Worm (Caenorhabditis elegans) whole organism, late embryonic: Measurements from ENCODE around the gene str-9.

Experiments used
- C08G9.2 ChIP-seq: sonication (generic microtip); optimal IDR thresholded peaks from 2 replicates; lab custom pipeline; 2016; ENCODE audit warnings: mild to moderate bottlenecking, missing genetic modification characterization, moderate library complexity, missing compliant biosample characterization
- C38D4.7 ChIP-seq: fragments of 200-800 bp; sonication (Bioruptor generic); optimal IDR thresholded peaks from 2 replicates; lab custom pipeline; 2018; ENCODE audit warnings: mild to moderate bottlenecking, missing genetic modification characterization, moderate library complexity, missing compliant biosample characterization
- F13H6.1 ChIP-seq: sonication (generic microtip); optimal IDR thresholded peaks from 2 replicates; lab custom pipeline; 2016; ENCODE audit warnings: missing genetic modification characterization, missing compliant biosample characterization
- T23F11.4 ChIP-seq: fragments of 200-800 bp; sonication (Bioruptor generic); optimal IDR thresholded peaks from 2 replicates; lab custom pipeline; 2018; ENCODE audit warnings: mild to moderate bottlenecking, missing genetic modification characterization, missing compliant biosample characterization
- Y22D7AL.16 ChIP-seq: sonication (generic microtip); optimal IDR thresholded peaks from 2 replicates; lab custom pipeline; 2016; ENCODE audit warnings: missing genetic modification characterization, missing compliant biosample characterization
- ama-1 ChIP-seq: fragments of 150-350 bp; optimal IDR thresholded peaks from 2 replicates; lab custom pipeline; 2014
- ceh-14 ChIP-seq: sonication (generic microtip); optimal IDR thresholded peaks from 2 replicates; lab custom pipeline; 2016; ENCODE audit warnings: missing genotype, missing genetic modification characterization, missing compliant biosample characterization
- ceh-2 ChIP-seq: sonication (generic microtip); optimal IDR thresholded peaks from 2 replicates; lab custom pipeline; 2016; ENCODE audit warnings: missing genotype, missing genetic modification characterization, missing compliant biosample characterization
- ceh-22 ChIP-seq: sonication (generic microtip); optimal IDR thresholded peaks from 2 replicates; lab custom pipeline; 2017; ENCODE audit warnings: missing biosample characterization, missing genetic modification characterization
- ceh-24 ChIP-seq: sonication (generic microtip); optimal IDR thresholded peaks from 2 replicates; lab custom pipeline; 2016; ENCODE audit warnings: mild to moderate bottlenecking, missing genetic modification characterization, missing compliant biosample characterization
- ceh-30 ChIP-seq: fragments of 150-350 bp; optimal IDR thresholded peaks from 2 replicates; lab custom pipeline; 2014; ENCODE audit warnings: missing biosample characterization, missing genetic modification characterization
- ceh-31 ChIP-seq: sonication (generic microtip); optimal IDR thresholded peaks from 2 replicates; lab custom pipeline; 2016; ENCODE audit warnings: missing genetic modification characterization, missing compliant biosample characterization
- ceh-48 ChIP-seq: sonication (generic microtip); optimal IDR thresholded peaks from 2 replicates; lab custom pipeline; 2016; ENCODE audit warnings: missing genetic modification characterization, inconsistent platforms, missing compliant biosample characterization
- ceh-6 ChIP-seq: fragments of 200-800 bp; sonication (Bioruptor generic); optimal IDR thresholded peaks from 2 replicates; lab custom pipeline; 2018; ENCODE audit warnings: mild to moderate bottlenecking, missing genetic modification characterization, missing compliant biosample characterization
- ceh-9 ChIP-seq: sonication (generic microtip); optimal IDR thresholded peaks from 2 replicates; lab custom pipeline; 2016; ENCODE audit warnings: mild to moderate bottlenecking, missing genetic modification characterization, inconsistent platforms, missing compliant biosample characterization
- dve-1 ChIP-seq: sonication (generic microtip); optimal IDR thresholded peaks from 2 replicates; lab custom pipeline; 2017; ENCODE audit warnings: antibody characterized with exemption, mild to moderate bottlenecking, missing genetic modification characterization, missing compliant biosample characterization
- elt-2 ChIP-seq: sonication (generic microtip); optimal IDR thresholded peaks from 2 replicates; lab custom pipeline; 2016; ENCODE audit warnings: missing genetic modification reagents, missing genetic modification characterization, missing compliant biosample characterization
- elt-4 ChIP-seq: sonication (generic microtip); optimal IDR thresholded peaks from 2 replicates; lab custom pipeline; 2016; ENCODE audit warnings: missing genetic modification characterization, missing compliant biosample characterization
- ets-4 ChIP-seq: sonication (generic microtip); optimal IDR thresholded peaks from 2 replicates; lab custom pipeline; 2016; ENCODE audit warnings: missing genetic modification characterization, missing compliant biosample characterization
- eyg-1 ChIP-seq: sonication (generic microtip); optimal IDR thresholded peaks from 2 replicates; lab custom pipeline; 2016; ENCODE audit warnings: missing genotype, missing genetic modification characterization, missing compliant biosample characterization
- fkh-10 ChIP-seq: fragments of 150-350 bp; optimal IDR thresholded peaks from 2 replicates; lab custom pipeline; 2014; ENCODE audit warnings: missing biosample characterization, missing genetic modification reagents, missing genetic modification characterization
- fkh-6 ChIP-seq: sonication (generic microtip); optimal IDR thresholded peaks from 2 replicates; lab custom pipeline; 2016; ENCODE audit warnings: missing genetic modification characterization, missing compliant biosample characterization
- gmeb-2 ChIP-seq: sonication (generic microtip); optimal IDR thresholded peaks from 2 replicates; lab custom pipeline; 2016; ENCODE audit warnings: missing genetic modification characterization, inconsistent platforms, missing compliant biosample characterization
- hlh-8 ChIP-seq: sonication (generic microtip); optimal IDR thresholded peaks from 2 replicates; lab custom pipeline; 2016; ENCODE audit warnings: missing genotype, missing genetic modification characterization, missing compliant biosample characterization
- lin-11 ChIP-seq: fragments of 200-800 bp; sonication (Bioruptor generic); optimal IDR thresholded peaks from 2 replicates; lab custom pipeline; 2018; ENCODE audit warnings: mild to moderate bottlenecking, missing genetic modification characterization, missing compliant biosample characterization
- mec-3 ChIP-seq: sonication (generic microtip); optimal IDR thresholded peaks from 2 replicates; lab custom pipeline; 2016; ENCODE audit warnings: borderline replicate concordance, missing genetic modification characterization, missing compliant biosample characterization
- nfya-1 ChIP-seq: sonication (generic microtip); optimal IDR thresholded peaks from 2 replicates; lab custom pipeline; 2017; ENCODE audit warnings: missing genetic modification characterization, mild to moderate bottlenecking, missing compliant biosample characterization, antibody characterized with exemption, moderate library complexity
- pag-3 ChIP-seq: sonication (generic microtip); optimal IDR thresholded peaks from 2 replicates; lab custom pipeline; 2016; ENCODE audit warnings: missing compliant biosample characterization, missing genetic modification characterization, borderline replicate concordance
- pax-1 ChIP-seq: fragments of 150-350 bp; optimal IDR thresholded peaks from 2 replicates; lab custom pipeline; 2014; ENCODE audit warnings: missing biosample characterization, missing genetic modification characterization
- pqm-1 ChIP-seq: sonication (generic microtip); optimal IDR thresholded peaks from 2 replicates; lab custom pipeline; 2016; ENCODE audit warnings: missing genetic modification characterization, missing compliant biosample characterization
- pros-1 ChIP-seq: fragments of 150-350 bp; optimal IDR thresholded peaks from 2 replicates; lab custom pipeline; 2014; ENCODE audit warnings: missing biosample characterization, missing genetic modification reagents, missing genetic modification characterization
- rnt-1 ChIP-seq: sonication (generic microtip); optimal IDR thresholded peaks from 2 replicates; lab custom pipeline; 2016; ENCODE audit warnings: missing genetic modification characterization, missing compliant biosample characterization
- sox-2 ChIP-seq: fragments of 200-800 bp; sonication (Bioruptor generic); IDR thresholded peaks from 2 replicates; pipeline ENCODE4 v1.3.6; 2022; ENCODE audit warnings: missing genetic modification reagents, missing genetic modification characterization, missing compliant biosample characterization
- sox-4 ChIP-seq: sonication (generic microtip); optimal IDR thresholded peaks from 2 replicates; lab custom pipeline; 2017; ENCODE audit warnings: mild to moderate bottlenecking, missing genetic modification characterization, inconsistent platforms, missing compliant biosample characterization
- syd-9 ChIP-seq: sonication (generic microtip); optimal IDR thresholded peaks from 2 replicates; lab custom pipeline; 2016; ENCODE audit warnings: mild to moderate bottlenecking, missing genetic modification characterization, moderate library complexity, missing compliant biosample characterization
- tbx-2 ChIP-seq: sonication (generic microtip); optimal IDR thresholded peaks from 2 replicates; lab custom pipeline; 2016; ENCODE audit warnings: missing genetic modification characterization, missing compliant biosample characterization
- tbx-7 ChIP-seq: sonication (generic microtip); optimal IDR thresholded peaks from 2 replicates; lab custom pipeline; 2016; ENCODE audit warnings: missing genotype, missing genetic modification characterization, missing compliant biosample characterization
- unc-42 ChIP-seq: sonication (generic microtip); optimal IDR thresholded peaks from 2 replicates; lab custom pipeline; 2016; ENCODE audit warnings: missing genotype, missing genetic modification characterization, missing compliant biosample characterization
- unc-55 ChIP-seq: sonication (generic microtip); optimal IDR thresholded peaks from 2 replicates; lab custom pipeline; 2017; ENCODE audit warnings: missing biosample characterization, missing genetic modification reagents, missing genetic modification characterization
- unc-86 ChIP-seq: sonication (generic microtip); optimal IDR thresholded peaks from 2 replicates; lab custom pipeline; 2016; ENCODE audit warnings: missing genetic modification characterization, missing compliant biosample characterization
- zip-5 ChIP-seq: sonication (generic microtip); optimal IDR thresholded peaks from 2 replicates; lab custom pipeline; 2016; ENCODE audit warnings: missing genetic modification characterization, missing compliant biosample characterization
- ztf-16 ChIP-seq: sonication (generic microtip); optimal IDR thresholded peaks from 2 replicates; lab custom pipeline; 2017; ENCODE audit warnings: missing genetic modification characterization, missing compliant biosample characterization

str-9 gene

DNA sequence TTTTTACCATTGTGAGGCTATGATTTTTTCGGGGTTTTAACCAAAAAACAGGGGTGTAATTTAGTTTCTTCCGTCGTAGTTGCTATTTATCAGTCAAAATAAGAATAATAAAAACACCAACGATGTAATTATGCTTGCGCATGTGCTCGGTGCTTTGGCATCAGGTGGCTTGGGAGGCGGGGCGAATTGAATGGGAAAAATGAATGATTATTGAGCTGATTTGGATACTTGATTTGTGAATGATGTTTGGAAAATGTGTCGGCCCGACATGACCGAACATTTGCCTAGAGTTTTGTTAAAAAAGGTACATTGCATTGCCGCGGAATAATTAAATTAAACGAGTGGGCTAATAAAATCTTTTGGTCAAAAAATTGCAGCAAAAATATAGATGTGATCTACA is 26.3 kb upstream of the str-9 start, which contains the start of gene str-38:
Gene str-38 (minus strand): TSS at position 101 of the 400 bp plus-strand sequence.
- TF ChIP-seq ceh-31 (tag; lab: Kevin White, UChicago) (no peak), T23F11.4 (GFP tag; lab: Kevin White, UChicago) (no peak), ztf-16 (tag; lab: Kevin White, UChicago) (no peak), fkh-10 (GFP tag; lab: Kevin White, UChicago) (no peak)

- TF ChIP-seq eyg-1 (tag; lab: Kevin White, UChicago) = no peak
- TF ChIP-seq pqm-1 (tag; lab: Kevin White, UChicago) = no peak
- no peak for TF ChIP-seq elt-4
- no peak for TF ChIP-seq pros-1 (tag; lab: Kevin White, UChicago)
- TF ChIP-seq ztf-16 (tag; lab: Kevin White, UChicago) = no peak
- TF ChIP-seq ceh-14 = no peak
- no peak for TF ChIP-seq ceh-22
- TF ChIP-seq mec-3 = no peak
- no peak for TF ChIP-seq ets-4
- TF ChIP-seq unc-55 = no peak
Measured at ce11 chrV:15733020-15733419, 25.5 kb upstream of the str-9 start.

DNA sequence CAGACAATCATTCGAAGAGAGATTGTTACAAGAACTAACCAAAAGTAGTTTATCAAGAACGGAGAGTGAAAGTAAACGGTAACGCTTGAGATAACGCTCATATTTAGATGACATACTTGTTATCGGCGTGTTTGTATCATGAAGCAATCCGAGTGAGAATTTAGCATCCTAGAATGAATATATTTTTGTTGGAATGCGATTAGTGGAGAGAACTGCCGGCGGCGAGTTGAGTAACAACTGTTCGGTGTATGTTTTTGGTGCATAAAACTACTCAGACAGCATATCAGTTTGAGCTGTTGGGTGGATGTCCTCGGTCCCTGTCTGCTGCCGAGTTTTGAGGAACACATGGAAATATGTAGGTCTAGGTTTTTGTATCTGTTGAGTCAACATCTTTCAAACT is 25.0 kb upstream of the str-9 start, which contains the start of gene T23D5.3:
Gene T23D5.3 (minus strand): TSS at position 101 of the 400 bp plus-strand sequence.
- no peak for TF ChIP-seq ceh-24
- no peak for TF ChIP-seq pax-1 (tag; lab: Kevin White, UChicago)
- TF ChIP-seq C08G9.2 (tag; lab: Kevin White, UChicago) = no peak

- no peak for TF ChIP-seq F13H6.1 (tag; lab: Kevin White, UChicago)
- TF ChIP-seq dve-1 = no peak
- no peak for TF ChIP-seq pax-1 (tag; lab: Kevin White, UChicago)
- TF ChIP-seq ama-1 (lab: Kevin White, UChicago) = no peak
- TF ChIP-seq ceh-2 (tag; lab: Kevin White, UChicago) = no peak
- TF ChIP-seq ceh-9 (tag; lab: Kevin White, UChicago) = no peak
- TF ChIP-seq pag-3 = no peak
- TF ChIP-seq nfya-1 = no peak
- no peak for TF ChIP-seq ets-4
- no peak for TF ChIP-seq ceh-48
- TF ChIP-seq lin-11 (tag; lab: Kevin White, UChicago) = no peak
- TF ChIP-seq gmeb-2 (tag; lab: Kevin White, UChicago) = no peak
- no peak for TF ChIP-seq unc-42
- no peak for TF ChIP-seq Y22D7AL.16 (tag; lab: Kevin White, UChicago)
- no peak for TF ChIP-seq tbx-2 (tag; lab: Kevin White, UChicago)
- TF ChIP-seq fkh-6 = no peak
- no peak for TF ChIP-seq C38D4.7
- no peak for TF ChIP-seq tbx-7 (tag; lab: Kevin White, UChicago)
Measured at ce11 chrV:15735720-15736119, 22.8 kb upstream of the str-9 start, which contains the start of gene str-27. Gene str-27, minus strand, starts transcription at chrV:15735820.

DNA sequence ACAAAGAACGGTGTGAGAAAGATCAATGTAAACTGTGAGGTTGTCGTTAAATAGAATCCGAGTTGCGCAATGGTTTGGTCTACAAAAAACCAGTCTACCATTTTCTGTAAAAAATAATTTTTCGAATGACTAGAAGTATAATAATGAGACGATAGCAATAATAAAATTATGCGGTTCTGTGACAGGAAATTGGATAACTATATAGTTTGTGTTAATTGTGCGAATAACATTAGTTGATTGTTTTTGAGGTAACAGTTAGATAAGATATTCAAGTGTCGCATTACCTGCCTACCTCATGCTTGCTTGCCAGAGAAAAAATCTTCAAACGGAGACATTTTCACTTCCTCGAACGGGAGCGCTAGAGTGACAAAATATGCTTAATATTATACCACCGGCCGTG is 16.7 kb upstream of the str-9 start, which contains the start of gene str-18:
Gene str-18 (minus strand): TSS at position 101 of the 400 bp plus-strand sequence.
- TF ChIP-seq rnt-1 (tag; lab: Kevin White, UChicago) = no peak
- no peak for TF ChIP-seq sox-4
- no peak for TF ChIP-seq mec-3
- no peak for TF ChIP-seq unc-55
- TF ChIP-seq ceh-6 (GFP tag; lab: Kevin White, UChicago) = no peak
- TF ChIP-seq zip-5 (tag; lab: Kevin White, UChicago) = no peak
- TF ChIP-seq syd-9 (tag; lab: Kevin White, UChicago) = no peak
- no peak for TF ChIP-seq sox-2
- no peak for TF ChIP-seq pqm-1 (tag; lab: Kevin White, UChicago)
- no peak for TF ChIP-seq ceh-2 (tag; lab: Kevin White, UChicago)
- TF ChIP-seq ets-4 = no peak
- no peak for TF ChIP-seq hlh-8
- no peak for TF ChIP-seq elt-2 (tag; lab: Kevin White, UChicago)
- TF ChIP-seq ceh-30 (tag; lab: Kevin White, UChicago) = no peak
- TF ChIP-seq gmeb-2 (tag; lab: Kevin White, UChicago) = no peak
- no peak for TF ChIP-seq ceh-22
- no peak for TF ChIP-seq lin-11 (tag; lab: Kevin White, UChicago)
- no peak for TF ChIP-seq unc-86 (tag; lab: Kevin White, UChicago)
- TF ChIP-seq, all 69 proteins: peak for 0
